Fruit fly (Drosophila melanogaster): ENCODE results near the gene aus.

Gene aus

DNA sequence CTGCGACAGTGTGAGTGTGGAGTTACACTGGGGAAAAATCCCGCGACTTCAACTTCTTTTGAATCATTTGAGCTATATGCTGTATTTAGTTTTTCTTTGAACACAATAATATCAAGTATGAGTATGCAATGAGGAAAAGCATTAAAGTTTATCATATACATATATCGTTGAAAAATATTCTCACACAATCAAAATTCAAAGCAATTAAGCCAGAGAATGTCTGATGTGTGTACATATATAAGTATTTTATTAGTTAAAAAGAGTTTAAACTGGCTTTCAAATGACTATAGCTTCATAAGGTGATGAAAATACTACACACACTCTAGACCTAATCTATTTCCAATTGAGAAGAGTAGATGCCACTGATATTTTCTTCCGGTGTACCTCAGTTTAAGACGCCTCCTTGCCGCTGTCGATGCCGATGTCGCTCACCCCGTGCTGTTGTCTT lies 12.6 kb downstream of the aus start (continued):
- no peak for TF ChIP-seq gfzf (GFP tag; optimal IDR thresholded peaks at IDR 0.05)
- TF ChIP-seq crol (GFP tag; IDR thresholded peaks at IDR 0.05), result no peak
- TF ChIP-seq prd (optimal IDR thresholded peaks at IDR 0.05), result no peak
- peak; percentile 37; the same call in 1 of the 3 replicates for TF ChIP-seq prd (GFP tag; IDR thresholded peaks at IDR 0.05)
- TF ChIP-seq CG32767 (GFP tag; IDR thresholded peaks at IDR 0.05), result peak; percentile 28; the same call in 1 of the 2 replicates
- TF ChIP-seq CG12299 (tag; optimal IDR thresholded peaks at IDR 0.05), result no peak
- TF ChIP-seq inv (GFP tag; IDR thresholded peaks at IDR 0.05; ENCODE audit: partially characterized antibody), result no peak
- no peak for TF ChIP-seq CTCF (GFP tag; optimal IDR thresholded peaks at IDR 0.05)
- TF ChIP-seq h (optimal IDR thresholded peaks at IDR 0.05), result no peak
- no peak for TF ChIP-seq Dref (GFP tag; IDR thresholded peaks at IDR 0.05)
- peak; percentile 79 for TF ChIP-seq CG17361 (GFP tag; IDR thresholded peaks at IDR 0.05)
- TF ChIP-seq CG9817 (tag; optimal IDR thresholded peaks at IDR 0.05), result no peak
- TF ChIP-seq CG10565 (GFP tag; optimal IDR thresholded peaks at IDR 0.05), result no peak
- no peak for TF ChIP-seq hkb (optimal IDR thresholded peaks at IDR 0.05)
- no peak for TF ChIP-seq hkb (GFP tag; IDR thresholded peaks at IDR 0.05)
- peak; percentile 81 for TF ChIP-seq CG7556 (GFP tag; optimal IDR thresholded peaks at IDR 0.05)
- no peak for TF ChIP-seq HLHmδ (GFP tag; optimal IDR thresholded peaks at IDR 0.05)
- no peak for TF ChIP-seq MBD-R2 (GFP tag; IDR thresholded peaks at IDR 0.05)
- TF ChIP-seq tio (GFP tag; optimal IDR thresholded peaks at IDR 0.05), result peak; percentile 75
- no peak for TF ChIP-seq dati (GFP tag; IDR thresholded peaks at IDR 0.05)
- no peak for TF ChIP-seq CG11560 (tag; IDR thresholded peaks at IDR 0.05)
- TF ChIP-seq gt (GFP tag; IDR thresholded peaks at IDR 0.05), result no peak
- no peak for TF ChIP-seq NFAT (GFP tag; IDR thresholded peaks at IDR 0.05)
- TF ChIP-seq pum (GFP tag; optimal IDR thresholded peaks at IDR 0.05), result no peak
- peak; percentile 23 for TF ChIP-seq CG2120 (GFP tag; optimal IDR thresholded peaks at IDR 0.05)
- TF ChIP-seq CG34376 (GFP tag; optimal IDR thresholded peaks at IDR 0.05), result no peak
- no peak for TF ChIP-seq wor (GFP tag; IDR thresholded peaks at IDR 0.05)
- TF ChIP-seq CHES-1-like (GFP tag; optimal IDR thresholded peaks at IDR 0.05), result no peak
- TF ChIP-seq CG10321 (GFP tag; IDR thresholded peaks at IDR 0.05), result no peak
- TF ChIP-seq Hr39 (optimal IDR thresholded peaks at IDR 0.05), result no peak
- no peak for TF ChIP-seq CG34422 (GFP tag; IDR thresholded peaks at IDR 0.05)
- no peak for TF ChIP-seq Kr (GFP tag; optimal IDR thresholded peaks at IDR 0.05)
- no peak for TF ChIP-seq nerfin-2 (GFP tag; IDR thresholded peaks at IDR 0.05; ENCODE audit: partially characterized antibody)
- no peak for TF ChIP-seq Sry-β (GFP tag; optimal IDR thresholded peaks at IDR 0.05)
- no peak for TF ChIP-seq CG7357 (GFP tag; IDR thresholded peaks at IDR 0.05)
- no peak for TF ChIP-seq Atf6 (GFP tag; IDR thresholded peaks at IDR 0.05)
- TF ChIP-seq NC2β (GFP tag; optimal IDR thresholded peaks at IDR 0.05), result peak; percentile 48
- TF ChIP-seq dpn (GFP tag; optimal IDR thresholded peaks at IDR 0.05), result peak; percentile 39 to 43
- no peak for TF ChIP-seq CG11085 (GFP tag; IDR thresholded peaks at IDR 0.05)
- TF ChIP-seq CG4730 (GFP tag; IDR thresholded peaks at IDR 0.05), result no peak
- no peak for TF ChIP-seq vnd (GFP tag; IDR thresholded peaks at IDR 0.05; ENCODE audit: partially characterized antibody)
- TF ChIP-seq z (GFP tag; IDR thresholded peaks at IDR 0.05), result no peak
- no peak for TF ChIP-seq CG17328 (GFP tag; IDR thresholded peaks at IDR 0.05)
- peak; percentile 5 for TF ChIP-seq CG10654 (GFP tag; optimal IDR thresholded peaks at IDR 0.05)
- TF ChIP-seq PHDP (tag; optimal IDR thresholded peaks at IDR 0.05), result peak; percentile 32
- no peak for TF ChIP-seq Dip3 (GFP tag; optimal IDR thresholded peaks at IDR 0.05)
- no peak for TF ChIP-seq sisA (GFP tag; IDR thresholded peaks at IDR 0.05)
- TF ChIP-seq CG6272 (GFP tag; IDR thresholded peaks at IDR 0.05), result no peak
- TF ChIP-seq Poxn (GFP tag; IDR thresholded peaks at IDR 0.05), result no peak
- no peak for TF ChIP-seq tup (GFP tag; optimal IDR thresholded peaks at IDR 0.05)
- peak; percentile 72 for TF ChIP-seq Oli (tag; optimal IDR thresholded peaks at IDR 0.05)
- TF ChIP-seq lilli (GFP tag; optimal IDR thresholded peaks at IDR 0.05), result peak; percentile 48
- TF ChIP-seq az2 (GFP tag; optimal IDR thresholded peaks at IDR 0.05), result peak; percentile 63
- no peak for TF ChIP-seq trh (GFP tag; optimal IDR thresholded peaks at IDR 0.05)
- TF ChIP-seq CG3163 (GFP tag; optimal IDR thresholded peaks at IDR 0.05), result no peak

Measured in whole organism, embryonic.